Worm (Caenorhabditis elegans) whole organism, L4/young adult: ENCODE measurements around the gene igdb-3.

Source experiments
- dao-5 ChIP-seq: sonication (generic microtip); optimal IDR thresholded peaks from 2 replicates; lab custom pipeline; 2016; ENCODE audit warnings: missing genotype, missing genetic modification characterization, moderate library complexity, missing compliant biosample characterization
- him-1 ChIP-seq: sonication (generic microtip); optimal IDR thresholded peaks from 2 replicates; lab custom pipeline; 2016; ENCODE audit warnings: missing genotype, missing genetic modification reagents, missing genetic modification characterization, missing compliant biosample characterization

ce11 chrX:6429552-6429951 lies 44.3 kb downstream of the igdb-3 start:
- TF ChIP-seq him-1 (tag; lab: Kevin White, UChicago) (no peak), dao-5 (tag; lab: Kevin White, UChicago) (no peak)
